Fruit fly (Drosophila melanogaster): ENCODE measurements around the gene karr.

karr gene

DNA sequence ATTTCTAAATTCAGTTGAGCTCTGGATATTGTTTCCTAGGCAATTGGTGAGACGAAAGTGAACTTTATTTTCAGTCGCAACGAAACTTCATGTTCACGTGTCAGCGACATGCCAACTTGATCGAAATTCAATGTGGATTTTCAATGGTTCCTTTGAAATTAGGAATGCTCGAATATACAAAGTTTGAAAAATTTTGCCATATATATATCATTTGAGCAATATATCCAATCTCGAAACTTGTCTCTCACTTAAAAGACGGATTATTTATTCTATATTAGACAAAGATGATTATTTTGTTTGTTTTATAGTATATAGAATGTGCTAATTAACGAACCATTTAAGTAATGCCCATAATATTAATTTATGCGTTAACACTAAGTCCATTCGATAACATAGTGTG is at the start of gene karr:
Gene karr (minus strand): TSS at position 101 of the 400 bp plus-strand sequence.
- no peak for TF ChIP-seq H2.0 (GFP tag; IDR thresholded peaks at IDR 0.05)
- peak; percentile 8 for TF ChIP-seq trem (tag; optimal IDR thresholded peaks at IDR 0.05)
- no peak for TF ChIP-seq CG18599 (GFP tag; optimal IDR thresholded peaks at IDR 0.05)
- TF ChIP-seq tna (GFP tag; IDR thresholded peaks at IDR 0.05; ENCODE audit: partially characterized antibody), result no peak
- peak; percentile 16 for TF ChIP-seq stwl (tag; optimal IDR thresholded peaks at IDR 0.05)
- TF ChIP-seq zen (tag; optimal IDR thresholded peaks at IDR 0.05), result no peak

- TF ChIP-seq E2f2 (GFP tag; IDR thresholded peaks at IDR 0.05) (peak; percentile 90), zen2 (GFP tag; IDR thresholded peaks at IDR 0.05; ENCODE audit: partially characterized antibody) (peak; percentile 90), nerfin-2 (GFP tag; IDR thresholded peaks at IDR 0.05; ENCODE audit: partially characterized antibody) (peak; percentile 91), CG2116 (GFP tag; optimal IDR thresholded peaks at IDR 0.05) (peak; percentile 89), Hr78 (GFP tag; optimal IDR thresholded peaks at IDR 0.05) (no peak), Hand (GFP tag; optimal IDR thresholded peaks at IDR 0.05) (no peak), Ada2b (GFP tag; IDR thresholded peaks at IDR 0.05) (no peak), CG1603 (tag; optimal IDR thresholded peaks at IDR 0.05) (peak; percentile 82), lmd (GFP tag; IDR thresholded peaks at IDR 0.05) (no peak), unpg (GFP tag; optimal IDR thresholded peaks at IDR 0.05) (peak; percentile 13), Xrp1 (GFP tag; IDR thresholded peaks at IDR 0.05) (0 out of 2 replicates have a peak, but pooled peaks have one; percentile 10), CG31441 (GFP tag; IDR thresholded peaks at IDR 0.05) (peak; percentile 14; the same call in 1 of the 2 replicates), Gug (GFP tag; IDR thresholded peaks at IDR 0.05) (peak; percentile 25; the same call in 1 of the 4 replicates), mld (GFP tag; IDR thresholded peaks at IDR 0.05; ENCODE audit: partially characterized antibody) (peak; percentile 74; the same call in 2 of the 3 replicates), unc-4 (GFP tag; IDR thresholded peaks at IDR 0.05; ENCODE audit: partially characterized antibody) (peak; percentile 92), CG15514 (GFP tag; optimal IDR thresholded peaks at IDR 0.05) (peak; percentile 40), NK7.1 (GFP tag; optimal IDR thresholded peaks at IDR 0.05) (no peak), HLH54F (GFP tag; optimal IDR thresholded peaks at IDR 0.05) (peak; percentile 4), vnd (GFP tag; IDR thresholded peaks at IDR 0.05; ENCODE audit: partially characterized antibody) (peak; percentile 94), so (GFP tag; IDR thresholded peaks at IDR 0.05) (no peak), jing (GFP tag; optimal IDR thresholded peaks at IDR 0.05) (no peak), tin (GFP tag; optimal IDR thresholded peaks at IDR 0.05) (peak; percentile 18), Dbx (GFP tag; IDR thresholded peaks at IDR 0.05) (peak; percentile 41; the same call in 1 of the 3 replicates), Dp (GFP tag; optimal IDR thresholded peaks at IDR 0.05) (peak; percentile 86), Chrac-16 (GFP tag; optimal IDR thresholded peaks at IDR 0.05) (peak; percentile 23), CG8089 (GFP tag; optimal IDR thresholded peaks at IDR 0.05) (no peak), phol (tag; optimal IDR thresholded peaks at IDR 0.05) (peak; percentile 66), usp (GFP tag; optimal IDR thresholded peaks at IDR 0.05) (no peak), peb (GFP tag; IDR thresholded peaks at IDR 0.05) (no peak), lab (GFP tag; optimal IDR thresholded peaks at IDR 0.05) (peak; percentile 25), lilli (GFP tag; optimal IDR thresholded peaks at IDR 0.05) (peak; percentile 48), CG30020 (tag; optimal IDR thresholded peaks at IDR 0.05) (peak; percentile 68), cg (GFP tag; optimal IDR thresholded peaks at IDR 0.05) (peak; percentile 68), nmo (GFP tag; optimal IDR thresholded peaks at IDR 0.05) (peak; percentile 64), MESR4 (GFP tag; optimal IDR thresholded peaks at IDR 0.05) (peak; percentile 82), CG10267 (tag; optimal IDR thresholded peaks at IDR 0.05) (peak; percentile 92), hb (GFP tag; IDR thresholded peaks at IDR 0.05; ENCODE audit: partially characterized antibody) (peak; percentile 91), salm (tag; optimal IDR thresholded peaks at IDR 0.05) (no peak), slbo (GFP tag; IDR thresholded peaks at IDR 0.05) (peak; percentile 9; the same call in 1 of the 2 replicates), CG5953 (GFP tag; IDR thresholded peaks at IDR 0.05) (no peak), gro (GFP tag; optimal IDR thresholded peaks at IDR 0.05) (no peak), gsb (GFP tag; IDR thresholded peaks at IDR 0.05) (no peak)
Measured at dm6 chrX:20159679-20160140, 49.3 kb upstream of the karr start, which contains the start of gene Rab35. Gene Rab35 (minus strand): TSS chrX:20159872.

Data from whole organism, embryonic.